Worm (Caenorhabditis elegans) whole organism, L4 larva: Measurements from ENCODE around the gene C04E7.3.
"Not testable (repeated sequence)": the region's sequence is repeated elsewhere in the genome, so short reads cannot be mapped to it uniquely, and the experiment has no call there.

ENCODE experiments used
- R02D3.7 ChIP-seq: fragments of 150-350 bp; sonication (generic microtip); optimal IDR thresholded peaks from 3 replicates; lab custom pipeline; 2014; ENCODE audit warnings: missing biosample characterization, missing genetic modification characterization
- ZK337.2 ChIP-seq: fragments of 200-800 bp; sonication (Bioruptor generic); IDR thresholded peaks from 2 replicates; pipeline ENCODE4 v1.3.6; 2022; ENCODE audit warnings: missing genetic modification reagents, missing genetic modification characterization, missing compliant biosample characterization
- ceh-20 ChIP-seq: fragments of 200-800 bp; sonication (Bioruptor generic); IDR thresholded peaks from 2 replicates; pipeline ENCODE4 v1.3.6; 2022; ENCODE audit warnings: missing genetic modification reagents, missing genetic modification characterization, missing compliant biosample characterization
- ces-1 ChIP-seq: fragments of 150-350 bp; sonication (generic microtip); optimal IDR thresholded peaks from 4 replicates; lab custom pipeline; 2014; ENCODE audit warnings: missing biosample characterization, missing genetic modification reagents, missing genetic modification characterization
- mdl-1 ChIP-seq, 2 experiments: fragments of 150-350 bp in 1 of 2; sonication (generic microtip) in 1 of 2; optimal IDR thresholded peaks; 2 replicates each; lab custom pipeline; 2014 to 2017; ENCODE audit warnings: missing biosample characterization in 2 of 2, missing genetic modification characterization in 2 of 2
- nhr-25 ChIP-seq: sonication (generic microtip); optimal IDR thresholded peaks from 2 replicates; lab custom pipeline; 2017; ENCODE audit warnings: missing genetic modification characterization, mild to moderate bottlenecking, missing compliant biosample characterization, antibody characterized with exemption, moderate library complexity, borderline replicate concordance; ENCODE audit not compliant: insufficient read depth
- zag-1 ChIP-seq: fragments of 150-350 bp; optimal IDR thresholded peaks from 2 replicates; lab custom pipeline; 2014; ENCODE audit warnings: missing biosample characterization, missing genetic modification characterization
- ztf-11 ChIP-seq: fragments of 150-350 bp; optimal IDR thresholded peaks from 2 replicates; lab custom pipeline; 2014; ENCODE audit warnings: missing biosample characterization, missing genetic modification characterization

ce11 chrX:330861-331260, 16.2 kb downstream of the C04E7.3 start:
- not testable (repeated sequence) for TF ChIP-seq ZK337.2 (GFP tag; lab: Robert Waterston, UW); ces-1 (GFP tag; lab: Kevin White, UChicago); ztf-11 (tag; lab: Kevin White, UChicago); mdl-1 (tag; optimal IDR thresholded peaks at IDR 0.05; lab: Kevin White, UChicago); zag-1 (tag; lab: Kevin White, UChicago); ceh-20; nhr-25 (tag; lab: Kevin White, UChicago); R02D3.7 (tag; lab: Kevin White, UChicago)
